Worm (Caenorhabditis elegans) whole organism, L2 larva: ENCODE results near the gene pgam-5.

ENCODE experiments used
- C34F6.9 ChIP-seq: fragments of 150-350 bp; optimal IDR thresholded peaks from 2 replicates; lab custom pipeline; 2014; ENCODE audit warnings: missing biosample characterization, missing genetic modification characterization
- F13H6.1 ChIP-seq: sonication (generic microtip); optimal IDR thresholded peaks from 2 replicates; lab custom pipeline; 2016; ENCODE audit warnings: missing genetic modification characterization, missing compliant biosample characterization
- R02D3.7 ChIP-seq: fragments of 150-350 bp; optimal IDR thresholded peaks from 2 replicates; lab custom pipeline; 2014; ENCODE audit warnings: missing biosample characterization, missing genetic modification characterization
- Y55F3AM.14 ChIP-seq: fragments of 200-800 bp; sonication (Bioruptor generic); optimal IDR thresholded peaks from 2 replicates; lab custom pipeline; 2018; ENCODE audit warnings: mild to moderate bottlenecking, missing genetic modification characterization, missing compliant biosample characterization
- ZK546.5 ChIP-seq: sonication (generic microtip); optimal IDR thresholded peaks from 2 replicates; lab custom pipeline; 2017; ENCODE audit warnings: missing biosample characterization, missing genetic modification characterization
- alr-1 ChIP-seq: fragments of 150-350 bp; optimal IDR thresholded peaks from 2 replicates; lab custom pipeline; 2014; ENCODE audit warnings: missing biosample characterization, missing genetic modification characterization
- ama-1 ChIP-seq: fragments of 150-350 bp; optimal IDR thresholded peaks from 2 replicates; lab custom pipeline; 2018; ENCODE audit warnings: inconsistent platforms
- blmp-1 ChIP-seq: sonication (generic microtip); optimal IDR thresholded peaks from 2 replicates; lab custom pipeline; 2017; ENCODE audit warnings: missing genetic modification characterization, mild to moderate bottlenecking, missing compliant biosample characterization, antibody characterized with exemption, moderate library complexity; ENCODE audit not compliant: insufficient read depth
- ceh-16 ChIP-seq: fragments of 150-350 bp; optimal IDR thresholded peaks from 2 replicates; lab custom pipeline; 2014; ENCODE audit warnings: missing biosample characterization, missing genetic modification characterization
- crh-2 ChIP-seq: sonication (generic microtip); optimal IDR thresholded peaks from 2 replicates; lab custom pipeline; 2017; ENCODE audit warnings: missing biosample characterization, missing genetic modification characterization
- egl-27 ChIP-seq: sonication (generic microtip); optimal IDR thresholded peaks from 3 replicates; lab custom pipeline; 2017; ENCODE audit warnings: missing biosample characterization, missing genetic modification reagents, missing genetic modification characterization
- elt-1 ChIP-seq: fragments of 150-350 bp; optimal IDR thresholded peaks from 2 replicates; lab custom pipeline; 2014; ENCODE audit warnings: missing biosample characterization, missing genetic modification characterization
- fos-1 ChIP-seq: fragments of 150-350 bp; optimal IDR thresholded peaks from 2 replicates; lab custom pipeline; 2014; ENCODE audit warnings: missing biosample characterization, missing genetic modification characterization
- gmeb-1 ChIP-seq: fragments of 150-350 bp; optimal IDR thresholded peaks from 2 replicates; lab custom pipeline; 2014; ENCODE audit warnings: missing biosample characterization, missing genetic modification characterization
- lin-11 ChIP-seq: fragments of 150-350 bp; sonication (generic microtip); optimal IDR thresholded peaks from 2 replicates; lab custom pipeline; 2014; ENCODE audit warnings: missing biosample characterization, missing genetic modification characterization, inconsistent platforms, mixed read lengths
- lin-39 ChIP-seq: fragments of 150-350 bp; optimal IDR thresholded peaks from 2 replicates; lab custom pipeline; 2014; ENCODE audit warnings: missing biosample characterization, missing genetic modification reagents, missing genetic modification characterization
- lsy-2 ChIP-seq, 2 experiments: fragments of 150-350 bp in 1 of 2; sonication (generic microtip) in 1 of 2; optimal IDR thresholded peaks; 2 replicates each; lab custom pipeline; 2014 to 2017; ENCODE audit warnings: missing biosample characterization in 2 of 2, missing genetic modification characterization in 2 of 2
- mab-5 ChIP-seq: fragments of 150-350 bp; optimal IDR thresholded peaks from 2 replicates; lab custom pipeline; 2014; ENCODE audit warnings: missing biosample characterization, missing genetic modification characterization
- mbf-1 ChIP-seq: sonication (generic microtip); optimal IDR thresholded peaks from 2 replicates; lab custom pipeline; 2017; ENCODE audit warnings: missing biosample characterization, missing genetic modification characterization
- mdl-1 ChIP-seq, 2 experiments: fragments of 150-350 bp in 1 of 2; sonication (generic microtip) in 1 of 2; optimal IDR thresholded peaks; 2 replicates each; lab custom pipeline; 2017; ENCODE audit warnings: missing biosample characterization in 2 of 2, missing genetic modification characterization in 2 of 2
- nhr-10 ChIP-seq: sonication (generic microtip); optimal IDR thresholded peaks from 2 replicates; lab custom pipeline; 2017; ENCODE audit warnings: missing biosample characterization, missing genetic modification characterization
- nhr-11 ChIP-seq: fragments of 150-350 bp; optimal IDR thresholded peaks from 2 replicates; lab custom pipeline; 2014; ENCODE audit warnings: missing biosample characterization, missing genetic modification characterization
- nhr-12 ChIP-seq: fragments of 150-350 bp; optimal IDR thresholded peaks from 2 replicates; lab custom pipeline; 2014; ENCODE audit warnings: missing biosample characterization, missing genetic modification characterization
- nhr-129 ChIP-seq: fragments of 150-350 bp; optimal IDR thresholded peaks from 2 replicates; lab custom pipeline; 2014; ENCODE audit warnings: missing biosample characterization, missing genetic modification characterization
- nhr-21 ChIP-seq: fragments of 150-350 bp; optimal IDR thresholded peaks from 2 replicates; lab custom pipeline; 2014; ENCODE audit warnings: missing biosample characterization, missing genetic modification characterization
- nhr-23 ChIP-seq: fragments of 150-350 bp; optimal IDR thresholded peaks from 2 replicates; lab custom pipeline; 2014; ENCODE audit warnings: missing biosample characterization, missing genetic modification reagents, missing genetic modification characterization
- nhr-25 ChIP-seq: fragments of 150-350 bp; sonication (generic microtip); optimal IDR thresholded peaks from 3 replicates; lab custom pipeline; 2014; ENCODE audit warnings: missing biosample characterization, missing genetic modification characterization
- nhr-6 ChIP-seq: fragments of 150-350 bp; optimal IDR thresholded peaks from 2 replicates; lab custom pipeline; 2014; ENCODE audit warnings: missing biosample characterization, missing genetic modification characterization
- peb-1 ChIP-seq: fragments of 150-350 bp; optimal IDR thresholded peaks from 2 replicates; lab custom pipeline; 2014; ENCODE audit warnings: missing biosample characterization, missing genetic modification characterization
- sem-4 ChIP-seq: fragments of 150-350 bp; optimal IDR thresholded peaks from 2 replicates; lab custom pipeline; 2014; ENCODE audit warnings: missing biosample characterization, missing genetic modification reagents, missing genetic modification characterization
- skn-1 ChIP-seq: sonication (generic microtip); optimal IDR thresholded peaks from 2 replicates; lab custom pipeline; 2017; ENCODE audit warnings: missing biosample characterization, missing genetic modification characterization
- sma-3 ChIP-seq: sonication (generic microtip); optimal IDR thresholded peaks from 2 replicates; lab custom pipeline; 2016; ENCODE audit warnings: missing genetic modification reagents, missing genetic modification characterization, missing compliant biosample characterization
- sma-9 ChIP-seq, 2 experiments: fragments of 150-350 bp in 1 of 2; sonication (generic microtip) in 1 of 2; optimal IDR thresholded peaks; 2 replicates each; lab custom pipeline; 2014 to 2016; ENCODE audit warnings: missing genetic modification characterization in 2 of 2, mild to moderate bottlenecking in 1 of 2, missing biosample characterization in 1 of 2, missing compliant biosample characterization in 1 of 2, missing genetic modification reagents in 1 of 2, moderate library complexity in 1 of 2
- unc-62 ChIP-seq: fragments of 150-350 bp; optimal IDR thresholded peaks from 2 replicates; lab custom pipeline; 2014; ENCODE audit warnings: missing biosample characterization, missing genetic modification reagents, missing genetic modification characterization
- zag-1 ChIP-seq: fragments of 150-350 bp; optimal IDR thresholded peaks from 2 replicates; lab custom pipeline; 2014; ENCODE audit warnings: missing biosample characterization, missing genetic modification characterization
- ztf-11 ChIP-seq: sonication (generic microtip); optimal IDR thresholded peaks from 2 replicates; lab custom pipeline; 2017; ENCODE audit warnings: missing biosample characterization, missing genetic modification characterization
- ztf-4 ChIP-seq: fragments of 150-350 bp; optimal IDR thresholded peaks from 2 replicates; lab custom pipeline; 2014; ENCODE audit warnings: missing biosample characterization, missing genetic modification characterization

pgam-5 gene

DNA sequence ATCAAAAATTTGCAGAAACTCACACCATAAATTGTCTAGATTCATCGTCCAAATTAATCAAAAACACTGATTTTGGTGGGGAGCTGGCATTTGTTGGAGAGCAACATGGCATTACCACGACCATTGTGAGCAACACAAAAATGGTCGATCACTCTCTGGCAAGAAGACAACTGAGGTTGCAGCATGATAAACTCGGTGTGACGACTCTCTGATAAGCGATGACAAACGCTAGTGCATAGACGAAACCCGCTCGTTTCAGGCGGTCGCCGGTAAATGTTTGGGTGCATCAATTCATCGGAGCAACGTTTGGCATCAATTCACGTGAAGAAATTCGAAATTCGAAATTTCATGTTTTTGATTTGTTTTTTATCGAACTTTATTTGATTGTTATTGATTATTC, 40.5 kb upstream of the pgam-5 start:
- TF ChIP-seq fos-1 (tag; lab: Kevin White, UChicago) = peak; percentile 66
- TF ChIP-seq sma-9 (GFP tag; optimal IDR thresholded peaks at IDR 0.05; lab: Kevin White, UChicago) = peak; percentile 6
- no peak for TF ChIP-seq sma-9 (tag; optimal IDR thresholded peaks at IDR 0.05; lab: Kevin White, UChicago)
- TF ChIP-seq mbf-1 (tag; lab: Kevin White, UChicago) = no peak

DNA sequence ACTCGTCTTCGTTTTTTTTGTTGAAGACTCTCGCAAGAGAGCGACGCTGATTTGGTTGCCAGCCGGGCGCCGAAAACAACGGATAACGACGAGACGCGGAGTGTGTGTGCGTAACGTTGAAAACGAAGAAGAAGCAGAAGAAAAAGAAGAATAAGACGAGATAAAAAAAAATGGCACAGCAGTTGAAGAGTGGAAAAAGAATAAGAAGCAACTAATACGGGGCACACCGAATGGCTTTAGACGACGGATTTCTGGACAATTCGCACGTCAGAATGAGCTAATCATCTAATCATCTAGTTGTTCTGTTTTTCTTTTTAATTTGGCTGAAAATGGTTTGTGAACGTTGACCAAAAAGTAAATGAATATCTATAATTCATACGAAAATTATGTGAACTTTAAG, 38.4 kb upstream of the pgam-5 start:
- TF ChIP-seq fos-1 (tag; lab: Kevin White, UChicago) (no peak), nhr-12 (tag; lab: Kevin White, UChicago) (no peak), crh-2 (tag; lab: Kevin White, UChicago) (no peak), nhr-10 (tag; lab: Kevin White, UChicago) (no peak), alr-1 (no peak)

DNA sequence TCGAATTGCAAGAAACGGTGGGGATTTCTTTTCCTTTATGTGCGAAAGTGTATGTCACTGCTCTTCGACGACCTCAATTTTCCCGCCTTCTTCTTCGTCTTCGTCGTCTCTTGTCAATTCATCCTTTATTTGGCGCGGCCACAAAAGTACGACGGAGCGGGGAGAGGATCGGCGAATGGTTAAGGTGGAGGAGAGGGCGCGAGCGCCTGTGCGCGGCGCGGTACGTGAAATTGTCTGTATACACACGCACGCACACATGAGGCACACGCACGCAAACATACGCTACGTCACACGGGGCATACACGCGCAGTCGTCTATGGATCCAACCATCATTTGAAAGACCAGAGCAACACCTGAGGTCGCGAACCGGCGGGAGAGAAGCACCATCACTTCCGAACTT, 36.7 kb upstream of the pgam-5 start:
- TF ChIP-seq F13H6.1 = peak; percentile 34
- TF ChIP-seq egl-27 (tag; lab: Kevin White, UChicago) = no peak
- no peak for TF ChIP-seq R02D3.7 (tag; lab: Kevin White, UChicago)

DNA sequence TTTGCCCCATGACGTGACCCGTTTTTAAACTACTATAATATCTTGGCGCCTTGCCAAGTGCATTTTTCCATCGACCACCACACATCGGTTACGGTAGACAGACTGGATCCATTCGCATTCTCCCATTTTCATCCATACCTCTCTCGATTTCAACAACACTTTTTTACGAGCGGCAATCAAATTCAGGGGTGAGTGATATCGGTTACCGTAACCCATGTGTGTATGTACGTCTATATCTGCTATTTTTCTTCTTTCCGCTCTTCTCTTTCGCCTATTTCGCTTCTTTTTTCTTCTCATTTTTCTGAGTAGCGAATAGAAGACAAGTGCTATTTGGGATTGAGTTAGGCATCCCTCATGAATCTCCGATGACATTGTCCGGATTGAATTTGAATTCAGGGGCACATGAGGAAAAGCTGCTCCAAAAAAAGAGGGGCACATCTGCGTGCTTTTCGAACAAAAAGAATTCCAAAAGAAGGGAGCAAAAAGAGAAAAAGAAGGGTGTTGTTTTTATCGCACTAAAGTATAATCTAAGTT, 33.2 kb upstream of the pgam-5 start:
- TF ChIP-seq blmp-1 (tag; lab: Kevin White, UChicago) (no peak), nhr-23 (no peak), Y55F3AM.14 (GFP tag; lab: Kevin White, UChicago) (no peak), lin-11 (no peak), ama-1 (lab: Kevin White, UChicago) (no peak), elt-1 (no peak), peb-1 (no peak), lsy-2 (tag; optimal IDR thresholded peaks at IDR 0.05; lab: Kevin White, UChicago) (peak in 1 of 2 experiments; percentile 47), nhr-129 (tag; lab: Kevin White, UChicago) (no peak), ceh-16 (tag; lab: Kevin White, UChicago) (no peak), zag-1 (tag; lab: Kevin White, UChicago) (peak; percentile 7), ztf-11 (tag; lab: Kevin White, UChicago) (no peak), mbf-1 (tag; lab: Kevin White, UChicago) (no peak), C34F6.9 (tag; lab: Kevin White, UChicago) (no peak), crh-2 (tag; lab: Kevin White, UChicago) (no peak), nhr-11 (tag; lab: Kevin White, UChicago) (no peak), mab-5 (tag; lab: Kevin White, UChicago) (no peak), fos-1 (tag; lab: Kevin White, UChicago) (no peak), mdl-1 (tag; optimal IDR thresholded peaks at IDR 0.05; lab: Kevin White, UChicago) (no peak), lin-39 (tag; lab: Kevin White, UChicago) (no peak), nhr-6 (tag; lab: Kevin White, UChicago) (no peak), sma-9 (GFP tag; optimal IDR thresholded peaks at IDR 0.05; lab: Kevin White, UChicago) (peak; percentile 11), sma-9 (tag; optimal IDR thresholded peaks at IDR 0.05; lab: Kevin White, UChicago) (no peak)

DNA sequence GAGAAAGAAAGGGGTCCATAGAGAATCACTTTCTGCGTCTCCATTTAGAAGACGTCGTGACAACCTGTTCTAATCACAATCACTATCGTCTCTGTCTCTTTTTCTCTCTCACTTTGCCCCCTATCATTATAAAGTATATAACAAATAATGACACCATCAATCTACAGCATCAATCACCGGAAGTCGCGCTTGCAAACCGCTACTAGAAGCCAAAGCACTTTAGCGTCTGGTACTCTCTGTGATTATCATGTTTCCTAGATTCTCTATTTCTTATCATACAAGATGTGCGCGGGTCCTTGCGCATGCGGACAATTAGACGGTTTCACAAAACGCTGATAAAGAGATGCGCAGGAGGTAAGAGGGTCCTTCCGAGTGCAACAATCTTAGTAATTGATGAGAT, 32.6 kb upstream of the pgam-5 start:
- TF ChIP-seq R02D3.7 (tag; lab: Kevin White, UChicago) = no peak
- peak; percentile 1 for TF ChIP-seq F13H6.1
- no peak for TF ChIP-seq unc-62 (GFP tag; lab: Kevin White, UChicago)
- TF ChIP-seq blmp-1 (tag; lab: Kevin White, UChicago) = peak; percentile 77
- no peak for TF ChIP-seq ZK546.5 (tag; lab: Kevin White, UChicago)
- TF ChIP-seq lsy-2 (tag; optimal IDR thresholded peaks at IDR 0.05; lab: Kevin White, UChicago) = peak in 1 of 2 experiments; percentile 26
- TF ChIP-seq zag-1 (tag; lab: Kevin White, UChicago) = no peak
- TF ChIP-seq nhr-25 = peak; percentile 78
- TF ChIP-seq sma-3 (GFP tag; lab: Kevin White, UChicago) = peak; percentile 69
- no peak for TF ChIP-seq mbf-1 (tag; lab: Kevin White, UChicago)
- TF ChIP-seq egl-27 (tag; lab: Kevin White, UChicago) = peak; percentile 62
- peak; percentile 3 to 11 for TF ChIP-seq mdl-1 (tag; optimal IDR thresholded peaks at IDR 0.05; lab: Kevin White, UChicago)
- peak; percentile 10 for TF ChIP-seq crh-2 (tag; lab: Kevin White, UChicago)
- TF ChIP-seq sma-9 (GFP tag; optimal IDR thresholded peaks at IDR 0.05; lab: Kevin White, UChicago) = peak; percentile 91
- TF ChIP-seq sma-9 (tag; optimal IDR thresholded peaks at IDR 0.05; lab: Kevin White, UChicago) = no peak
- no peak for TF ChIP-seq ztf-4
- no peak for TF ChIP-seq sem-4 (tag; lab: Kevin White, UChicago)
- peak; percentile 45 for TF ChIP-seq fos-1 (tag; lab: Kevin White, UChicago)
- no peak for TF ChIP-seq lin-11
- TF ChIP-seq skn-1 (tag; lab: Kevin White, UChicago) = no peak
- peak; percentile 35 for TF ChIP-seq gmeb-1
- no peak for TF ChIP-seq nhr-23
- peak; percentile 87 for TF ChIP-seq nhr-21
